Worm (Caenorhabditis elegans) whole organism, young adult: ENCODE measurements around the gene Y45G5AM.4.

ENCODE experiments used
- B0019.2 ChIP-seq: fragments of 200-800 bp; sonication (Bioruptor generic); conservative IDR thresholded peaks from 2 replicates; pipeline ENCODE4 v1.3.6; 2022; ENCODE audit warnings: missing genetic modification reagents, missing genetic modification characterization, missing compliant biosample characterization
- B0035.1 ChIP-seq: sonication (generic microtip); optimal IDR thresholded peaks from 2 replicates; lab custom pipeline; 2016; ENCODE audit warnings: missing genetic modification characterization, mild to moderate bottlenecking, missing compliant biosample characterization, missing genotype, missing genetic modification reagents
- B0336.3 ChIP-seq: fragments of 200-800 bp; sonication (Bioruptor generic); IDR thresholded peaks from 2 replicates; pipeline ENCODE4 v1.3.6; 2022; ENCODE audit warnings: missing genetic modification characterization, missing compliant biosample characterization
- C17E4.6 ChIP-seq: fragments of 200-800 bp; sonication (Bioruptor generic); IDR thresholded peaks from 2 replicates; pipeline ENCODE4 v1.3.6; 2022; ENCODE audit warnings: missing genetic modification reagents, missing genetic modification characterization, missing compliant biosample characterization
- F33H1.4 ChIP-seq: fragments of 200-800 bp; sonication (Bioruptor generic); IDR thresholded peaks from 2 replicates; pipeline ENCODE4 v1.3.6; 2022; ENCODE audit warnings: missing genetic modification reagents, missing genetic modification characterization, missing compliant biosample characterization
- F37B4.10 ChIP-seq: fragments of 200-800 bp; sonication (Bioruptor generic); IDR thresholded peaks from 2 replicates; pipeline ENCODE4 v1.3.6; 2022; ENCODE audit warnings: missing genetic modification characterization, missing compliant biosample characterization
- F39B2.1 ChIP-seq: fragments of 200-800 bp; sonication (Bioruptor generic); IDR thresholded peaks from 2 replicates; pipeline ENCODE4 v1.3.6; 2022; ENCODE audit warnings: missing genetic modification reagents, missing genetic modification characterization, missing compliant biosample characterization
- F52B5.7 ChIP-seq: sonication (generic microtip); optimal IDR thresholded peaks from 2 replicates; lab custom pipeline; 2016; ENCODE audit warnings: mild to moderate bottlenecking, missing genetic modification characterization, missing compliant biosample characterization
- F57A8.1 ChIP-seq: fragments of 200-800 bp; sonication (Bioruptor generic); optimal IDR thresholded peaks from 2 replicates; lab custom pipeline; 2018; ENCODE audit warnings: mild to moderate bottlenecking, missing genetic modification characterization, moderate library complexity, missing compliant biosample characterization
- Y53F4B.3 ChIP-seq: fragments of 200-800 bp; sonication (Bioruptor generic); IDR thresholded peaks from 2 replicates; pipeline ENCODE4 v1.3.6; 2022; ENCODE audit warnings: missing genetic modification reagents, missing genetic modification characterization, missing compliant biosample characterization
- Y56A3A.18 ChIP-seq: fragments of 200-800 bp; sonication (Bioruptor generic); IDR thresholded peaks from 2 replicates; pipeline ENCODE4 v1.3.6; 2022; ENCODE audit warnings: missing genetic modification reagents, missing genetic modification characterization, missing compliant biosample characterization
- Y79H2A.3 ChIP-seq: fragments of 200-800 bp; sonication (Bioruptor generic); conservative IDR thresholded peaks from 2 replicates; pipeline ENCODE4 v1.3.6; 2022; ENCODE audit warnings: missing genetic modification reagents, missing genetic modification characterization, missing compliant biosample characterization
- Y95B8A.8 ChIP-seq: fragments of 200-800 bp; sonication (Bioruptor generic); IDR thresholded peaks from 2 replicates; pipeline ENCODE4 v1.3.6; 2022; ENCODE audit warnings: missing genetic modification reagents, missing genetic modification characterization, missing compliant biosample characterization
- akir-1 ChIP-seq: fragments of 200-800 bp; sonication (Bioruptor generic); optimal IDR thresholded peaks from 2 replicates; lab custom pipeline; 2018; ENCODE audit warnings: mild to moderate bottlenecking, missing genetic modification characterization, moderate library complexity, missing compliant biosample characterization
- aptf-2 ChIP-seq: fragments of 200-800 bp; sonication (Bioruptor generic); conservative IDR thresholded peaks from 2 replicates; pipeline ENCODE4 v1.3.6; 2022; ENCODE audit warnings: missing genetic modification reagents, missing genetic modification characterization, missing compliant biosample characterization
- athp-1 ChIP-seq: sonication (generic microtip); optimal IDR thresholded peaks from 2 replicates; lab custom pipeline; 2017; ENCODE audit warnings: mild to moderate bottlenecking, missing genetic modification characterization, missing compliant biosample characterization
- attf-3 ChIP-seq: fragments of 200-800 bp; sonication (Bioruptor generic); conservative IDR thresholded peaks from 2 replicates; pipeline ENCODE4 v1.3.6; 2022; ENCODE audit warnings: missing genetic modification reagents, missing genetic modification characterization, missing compliant biosample characterization
- attf-5 ChIP-seq: fragments of 200-800 bp; sonication (Bioruptor generic); optimal IDR thresholded peaks from 2 replicates; lab custom pipeline; 2018; ENCODE audit warnings: mild to moderate bottlenecking, missing genetic modification characterization, missing compliant biosample characterization
- bed-2 ChIP-seq: fragments of 200-800 bp; sonication (Bioruptor generic); IDR thresholded peaks from 2 replicates; pipeline ENCODE4 v1.3.6; 2022; ENCODE audit warnings: missing genetic modification reagents, missing genetic modification characterization, missing compliant biosample characterization
- ccch-3 ChIP-seq: fragments of 200-800 bp; sonication (Bioruptor generic); optimal IDR thresholded peaks from 2 replicates; lab custom pipeline; 2018; ENCODE audit warnings: mild to moderate bottlenecking, missing genetic modification characterization, missing compliant biosample characterization
- cebp-2 ChIP-seq: fragments of 200-800 bp; sonication (Bioruptor generic); IDR thresholded peaks from 2 replicates; pipeline ENCODE4 v1.3.6; 2022; ENCODE audit warnings: missing genetic modification characterization, missing compliant biosample characterization
- dox-1 ChIP-seq: fragments of 200-800 bp; sonication (Bioruptor generic); IDR thresholded peaks from 2 replicates; pipeline ENCODE4 v1.3.6; 2022; ENCODE audit warnings: missing genetic modification reagents, missing genetic modification characterization, missing compliant biosample characterization
- dpl-1 ChIP-seq: fragments of 150-350 bp; optimal IDR thresholded peaks from 2 replicates; lab custom pipeline; 2014; ENCODE audit warnings: missing biosample characterization, missing genetic modification reagents, missing genetic modification characterization
- efl-1 ChIP-seq: fragments of 150-350 bp; optimal IDR thresholded peaks from 2 replicates; lab custom pipeline; 2014; ENCODE audit warnings: missing biosample characterization, missing genetic modification reagents, missing genetic modification characterization
- ekl-4 ChIP-seq: fragments of 200-800 bp; sonication (Bioruptor generic); IDR thresholded peaks from 2 replicates; pipeline ENCODE4 v1.3.6; 2022; ENCODE audit warnings: missing genetic modification reagents, missing genetic modification characterization, missing compliant biosample characterization
- hlh-26 ChIP-seq: fragments of 200-800 bp; sonication (Bioruptor generic); conservative IDR thresholded peaks from 2 replicates; pipeline ENCODE4 v1.3.6; 2022; ENCODE audit warnings: missing genetic modification reagents, missing genetic modification characterization, missing compliant biosample characterization
- hmg-20 ChIP-seq: fragments of 200-800 bp; sonication (Bioruptor generic); IDR thresholded peaks from 2 replicates; pipeline ENCODE4 v1.3.6; 2022; ENCODE audit warnings: missing genetic modification reagents, missing genetic modification characterization, missing compliant biosample characterization
- let-526 ChIP-seq: fragments of 200-800 bp; sonication (Bioruptor generic); IDR thresholded peaks from 2 replicates; pipeline ENCODE4 v1.3.6; 2022; ENCODE audit warnings: missing genetic modification reagents, missing genetic modification characterization, missing compliant biosample characterization
- lin-26 ChIP-seq: fragments of 200-800 bp; sonication (Bioruptor generic); IDR thresholded peaks from 2 replicates; pipeline ENCODE4 v1.3.6; 2022; ENCODE audit warnings: missing genetic modification reagents, missing genetic modification characterization, missing compliant biosample characterization
- lin-35 ChIP-seq, 3 experiments: fragments of 150-350 bp in 2 of 3; sonication (generic microtip) in 1 of 3; optimal IDR thresholded peaks; 2 replicates each; lab custom pipeline; 2014 to 2018; ENCODE audit warnings: missing biosample characterization in 3 of 3, missing genetic modification characterization in 3 of 3, missing genetic modification reagents in 3 of 3
- lin-40 ChIP-seq: sonication (generic microtip); optimal IDR thresholded peaks from 2 replicates; lab custom pipeline; 2016; ENCODE audit warnings: missing genetic modification characterization, mild to moderate bottlenecking, missing compliant biosample characterization, missing genotype, missing genetic modification reagents
- lin-54 ChIP-seq: fragments of 200-800 bp; sonication (Bioruptor generic); optimal IDR thresholded peaks from 2 replicates; lab custom pipeline; 2018; ENCODE audit warnings: mild to moderate bottlenecking, missing genetic modification characterization, missing compliant biosample characterization
- lsl-1 ChIP-seq: fragments of 200-800 bp; sonication (Bioruptor generic); optimal IDR thresholded peaks from 2 replicates; lab custom pipeline; 2018; ENCODE audit warnings: mild to moderate bottlenecking, missing genetic modification characterization, moderate library complexity, missing compliant biosample characterization
- madf-10 ChIP-seq: sonication (generic microtip); optimal IDR thresholded peaks from 2 replicates; lab custom pipeline; 2016; ENCODE audit warnings: mild to moderate bottlenecking, missing genetic modification characterization, missing compliant biosample characterization
- madf-8 ChIP-seq: fragments of 200-800 bp; sonication (Bioruptor generic); conservative IDR thresholded peaks from 2 replicates; pipeline ENCODE4 v1.3.6; 2022; ENCODE audit warnings: missing genetic modification reagents, missing genetic modification characterization, missing compliant biosample characterization
- mcd-1 ChIP-seq: fragments of 200-800 bp; sonication (Bioruptor generic); IDR thresholded peaks from 2 replicates; pipeline ENCODE4 v1.3.6; 2022; ENCODE audit warnings: missing genetic modification reagents, missing genetic modification characterization, missing compliant biosample characterization
- mes-4 ChIP-seq: sonication (generic microtip); optimal IDR thresholded peaks from 2 replicates; lab custom pipeline; 2016; ENCODE audit warnings: missing genotype, missing genetic modification characterization, missing compliant biosample characterization
- nhr-27 ChIP-seq: fragments of 200-800 bp; sonication (Bioruptor generic); optimal IDR thresholded peaks from 2 replicates; lab custom pipeline; 2018; ENCODE audit warnings: mild to moderate bottlenecking, missing genetic modification characterization, moderate library complexity, missing compliant biosample characterization
- nhr-90 ChIP-seq: sonication (generic microtip); optimal IDR thresholded peaks from 2 replicates; lab custom pipeline; 2016; ENCODE audit warnings: missing genotype, mild to moderate bottlenecking, missing genetic modification characterization, missing compliant biosample characterization
- rec-8 ChIP-seq, 2 experiments: sonication (generic microtip); optimal IDR thresholded peaks; 2 replicates each; lab custom pipeline; 2016; ENCODE audit warnings: mild to moderate bottlenecking in 2 of 2, missing genetic modification characterization in 2 of 2, missing genetic modification reagents in 2 of 2, missing genotype in 2 of 2, missing biosample characterization in 1 of 2, missing compliant biosample characterization in 1 of 2, moderate library complexity in 1 of 2
- sdz-38 ChIP-seq: sonication (generic microtip); optimal IDR thresholded peaks from 2 replicates; lab custom pipeline; 2016; ENCODE audit warnings: missing genotype, missing genetic modification characterization, missing compliant biosample characterization
- snpc-1.1 ChIP-seq: sonication (generic microtip); optimal IDR thresholded peaks from 2 replicates; lab custom pipeline; 2017; ENCODE audit warnings: missing genetic modification characterization, mild to moderate bottlenecking, missing compliant biosample characterization, antibody characterized with exemption, moderate library complexity, missing genotype, missing genetic modification reagents; ENCODE audit not compliant: insufficient read depth
- sptf-2 ChIP-seq: fragments of 200-800 bp; sonication (Bioruptor generic); optimal IDR thresholded peaks from 2 replicates; lab custom pipeline; 2018; ENCODE audit warnings: mild to moderate bottlenecking, missing genetic modification characterization, missing compliant biosample characterization
- tbp1 ChIP-seq: fragments of 200-800 bp; sonication (Bioruptor generic); optimal IDR thresholded peaks from 2 replicates; lab custom pipeline; 2018; ENCODE audit warnings: mild to moderate bottlenecking, missing genetic modification characterization, missing compliant biosample characterization
- xnd-1 ChIP-seq: sonication (generic microtip); optimal IDR thresholded peaks from 2 replicates; lab custom pipeline; 2016; ENCODE audit warnings: missing genotype, missing genetic modification reagents, missing genetic modification characterization, missing compliant biosample characterization
- zim-3 ChIP-seq: sonication (generic microtip); optimal IDR thresholded peaks from 2 replicates; lab custom pipeline; 2017; ENCODE audit warnings: mild to moderate bottlenecking, missing genetic modification characterization, moderate library complexity, missing compliant biosample characterization
- ztf-22 ChIP-seq: fragments of 200-800 bp; sonication (Bioruptor generic); optimal IDR thresholded peaks from 2 replicates; lab custom pipeline; 2018; ENCODE audit warnings: mild to moderate bottlenecking, missing genetic modification characterization, moderate library complexity, missing compliant biosample characterization
- ztf-3 ChIP-seq: fragments of 200-800 bp; sonication (Bioruptor generic); optimal IDR thresholded peaks from 2 replicates; lab custom pipeline; 2018; ENCODE audit warnings: mild to moderate bottlenecking, missing genetic modification characterization, missing compliant biosample characterization
- ztf-6 ChIP-seq: fragments of 200-800 bp; sonication (Bioruptor generic); IDR thresholded peaks from 2 replicates; pipeline ENCODE4 v1.3.6; 2022; ENCODE audit warnings: missing genetic modification reagents, missing genetic modification characterization, missing compliant biosample characterization

The Y45G5AM.4 gene

DNA sequence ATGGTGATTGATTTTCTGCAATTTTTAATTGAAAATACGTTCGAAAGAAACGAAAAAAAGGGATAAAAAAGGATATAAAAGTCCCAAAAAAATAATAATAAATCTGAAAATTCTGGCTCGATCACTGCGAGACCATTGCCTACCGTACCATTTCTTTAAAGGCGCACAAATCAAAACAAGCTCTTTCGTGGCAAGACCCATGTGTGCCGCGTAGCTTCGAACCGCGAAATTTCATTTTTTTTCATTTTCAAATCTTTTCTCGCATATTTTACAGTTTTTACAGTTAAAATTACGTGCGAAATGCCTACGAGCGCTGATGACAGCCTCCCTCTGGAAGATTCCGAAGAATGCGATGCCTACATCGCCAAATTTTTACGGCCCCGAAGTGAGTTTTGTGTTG, 12.6 kb downstream of the Y45G5AM.4 start, which contains the start of the genes coh-4 and pid-5 (continued):
- TF ChIP-seq F37B4.10 (no peak), ztf-6 (GFP tag; lab: Robert Waterston, UW) (no peak), madf-10 (tag; lab: Kevin White, UChicago) (no peak), nhr-90 (tag; lab: Kevin White, UChicago) (no peak), Y95B8A.8 (GFP tag; lab: Robert Waterston, UW) (peak; percentile 87), B0019.2 (GFP tag; lab: Robert Waterston, UW) (peak; percentile 83), dpl-1 (peak; percentile 92), ztf-3 (GFP tag; lab: Kevin White, UChicago) (no peak), Y56A3A.18 (GFP tag; lab: Robert Waterston, UW) (no peak), ccch-3 (GFP tag; lab: Kevin White, UChicago) (no peak), attf-5 (GFP tag; lab: Kevin White, UChicago) (no peak), athp-1 (tag; lab: Kevin White, UChicago) (peak; percentile 23), F57A8.1 (GFP tag; lab: Kevin White, UChicago) (no peak), Y79H2A.3 (GFP tag; lab: Robert Waterston, UW) (no peak), lin-35 (GFP tag; optimal IDR thresholded peaks at IDR 0.05; lab: Kevin White, UChicago) (peak in 1 of 3 experiments; percentile 46), hmg-20 (no peak), nhr-27 (tag; lab: Kevin White, UChicago) (no peak), snpc-1.1 (tag; lab: Kevin White, UChicago) (peak; percentile 58), sptf-2 (no peak), cebp-2 (GFP tag; lab: Robert Waterston, UW) (no peak), tbp1 (peak; percentile 63), xnd-1 (tag; lab: Kevin White, UChicago) (peak; percentile 99), rec-8 (tag; optimal IDR thresholded peaks at IDR 0.05; lab: Kevin White, UChicago) (no peak), efl-1 (GFP tag; lab: Kevin White, UChicago) (peak; percentile 98), F52B5.7 (no peak), lin-54 (GFP tag; lab: Kevin White, UChicago) (peak; percentile 90), ekl-4 (GFP tag; lab: Robert Waterston, UW) (peak; percentile 61), mcd-1 (peak; percentile 83), aptf-2 (GFP tag; lab: Robert Waterston, UW) (no peak), Y53F4B.3 (GFP tag; lab: Robert Waterston, UW) (no peak), B0336.3 (GFP tag; lab: Robert Waterston, UW) (peak; percentile 74), C17E4.6 (GFP tag; lab: Robert Waterston, UW) (peak; percentile 61; the same call in 1 of the 2 replicates), bed-2 (GFP tag; lab: Robert Waterston, UW) (no peak), sdz-38 (no peak), madf-8 (GFP tag; lab: Robert Waterston, UW) (peak; percentile 95), hlh-26 (GFP tag; lab: Robert Waterston, UW) (no peak), ztf-22 (GFP tag; lab: Kevin White, UChicago) (no peak), zim-3 (tag; lab: Kevin White, UChicago) (no peak), let-526 (no peak), lin-26 (GFP tag; lab: Robert Waterston, UW) (no peak), dox-1 (GFP tag; lab: Robert Waterston, UW) (peak; percentile 89), B0035.1 (tag; lab: Kevin White, UChicago) (no peak), mes-4 (tag; lab: Kevin White, UChicago) (no peak), F39B2.1 (GFP tag; lab: Robert Waterston, UW) (no peak), attf-3 (GFP tag; lab: Robert Waterston, UW) (0 out of 2 replicates have a peak, but pooled peaks have one; percentile 14), lsl-1 (GFP tag; lab: Kevin White, UChicago) (peak; percentile 99), akir-1 (GFP tag; lab: Kevin White, UChicago) (no peak), F33H1.4 (GFP tag; lab: Robert Waterston, UW) (peak; percentile 99), lin-40 (tag; lab: Kevin White, UChicago) (no peak)
